Fruit fly (Drosophila melanogaster): Measurements from ENCODE around the gene Ubx.

The Ubx gene

DNA sequence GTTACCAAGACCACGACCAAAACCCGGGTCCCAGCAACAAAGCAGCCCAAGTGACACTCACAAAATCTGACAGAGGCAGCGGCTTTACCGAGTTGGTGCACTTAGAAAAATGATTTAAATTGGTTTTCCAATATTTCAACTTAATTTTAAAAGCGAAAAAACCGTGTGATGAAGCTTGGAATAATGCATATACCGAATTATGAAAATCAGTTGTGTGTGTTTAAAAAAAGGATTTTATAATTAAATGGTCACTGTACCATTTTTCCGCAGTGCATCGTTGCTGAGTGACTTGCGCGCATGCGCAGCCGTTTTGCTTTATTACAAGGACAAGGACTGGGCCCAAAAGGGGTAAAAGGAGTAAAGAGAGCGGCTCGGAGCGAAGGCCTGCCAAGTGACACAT lies 16.3 kb downstream of the Ubx start:
- no peak for TF ChIP-seq BEAF-32 (GFP tag; optimal IDR thresholded peaks at IDR 0.05)
- TF ChIP-seq zfh1 (GFP tag; IDR thresholded peaks at IDR 0.05): peak; percentile 80
- TF ChIP-seq chn (GFP tag; optimal IDR thresholded peaks at IDR 0.05): no peak
- peak; percentile 77 for TF ChIP-seq CG7271 (tag; optimal IDR thresholded peaks at IDR 0.05)
- TF ChIP-seq bbx (GFP tag; IDR thresholded peaks at IDR 0.05; ENCODE audit: partially characterized antibody): no peak
- TF ChIP-seq CG13424 (tag; optimal IDR thresholded peaks at IDR 0.05): no peak
- no peak for TF ChIP-seq CG14441 (GFP tag; IDR thresholded peaks at IDR 0.05)
- TF ChIP-seq Dfd (GFP tag; optimal IDR thresholded peaks at IDR 0.05): no peak
- no peak for TF ChIP-seq psq (GFP tag; optimal IDR thresholded peaks at IDR 0.05)
- peak; percentile 45; the same call in 1 of the 2 replicates for TF ChIP-seq sisA (GFP tag; IDR thresholded peaks at IDR 0.05)
- TF ChIP-seq B-H2 (GFP tag; optimal IDR thresholded peaks at IDR 0.05): no peak
- no peak for TF ChIP-seq trh (GFP tag; optimal IDR thresholded peaks at IDR 0.05)
- TF ChIP-seq CG11695 (GFP tag; IDR thresholded peaks at IDR 0.05): 0 out of 3 replicates have a peak, but pooled peaks have one; percentile 32
- TF ChIP-seq CG8765 (GFP tag; IDR thresholded peaks at IDR 0.05): peak; percentile 65; the same call in 1 of the 2 replicates
- TF ChIP-seq dpn (GFP tag; optimal IDR thresholded peaks at IDR 0.05): peak in 1 of 2 experiments; percentile 38
- no peak for TF ChIP-seq CG2889 (GFP tag; IDR thresholded peaks at IDR 0.05)
- no peak for TF ChIP-seq CG4707 (GFP tag; optimal IDR thresholded peaks at IDR 0.05)
- no peak for TF ChIP-seq CG2116 (GFP tag; optimal IDR thresholded peaks at IDR 0.05)
- TF ChIP-seq E2f2 (GFP tag; IDR thresholded peaks at IDR 0.05): peak; percentile 13; the same call in 1 of the 2 replicates
- TF ChIP-seq nerfin-1 (tag; optimal IDR thresholded peaks at IDR 0.05): peak; percentile 10
- peak; percentile 5 for TF ChIP-seq lilli (GFP tag; optimal IDR thresholded peaks at IDR 0.05)
- TF ChIP-seq CG14860 (GFP tag; IDR thresholded peaks at IDR 0.05; ENCODE audit: partially characterized antibody): no peak
- no peak for TF ChIP-seq CG10274 (GFP tag; optimal IDR thresholded peaks at IDR 0.05)
- TF ChIP-seq slbo (GFP tag; IDR thresholded peaks at IDR 0.05): 0 out of 2 replicates have a peak, but pooled peaks have one; percentile 8
- peak; percentile 29; the same call in 1 of the 2 replicates for TF ChIP-seq dan (GFP tag; IDR thresholded peaks at IDR 0.05)
- TF ChIP-seq CG18262 (tag; optimal IDR thresholded peaks at IDR 0.05): peak; percentile 60
- no peak for TF ChIP-seq CG8359 (GFP tag; optimal IDR thresholded peaks at IDR 0.05; ENCODE audit: borderline replicate concordance)
- peak; percentile 57 for TF ChIP-seq gem (tag; optimal IDR thresholded peaks at IDR 0.05)
- no peak for TF ChIP-seq sqz (GFP tag; optimal IDR thresholded peaks at IDR 0.05)
- no peak for TF ChIP-seq bowl (GFP tag; IDR thresholded peaks at IDR 0.05)
- peak; percentile 15 for TF ChIP-seq CG30403 (GFP tag; optimal IDR thresholded peaks at IDR 0.05)
- TF ChIP-seq Hr3 (GFP tag; optimal IDR thresholded peaks at IDR 0.05): peak; percentile 7
- TF ChIP-seq D (optimal IDR thresholded peaks at IDR 0.05): no peak
- peak; percentile 41 for TF ChIP-seq D (GFP tag; optimal IDR thresholded peaks at IDR 0.05)
- no peak for TF ChIP-seq CG14014 (GFP tag; IDR thresholded peaks at IDR 0.05)
- TF ChIP-seq CG15073 (GFP tag; optimal IDR thresholded peaks at IDR 0.05): no peak
- TF ChIP-seq Ada2b (GFP tag; IDR thresholded peaks at IDR 0.05): peak; percentile 38; the same call in 1 of the 2 replicates
- peak; percentile 26 for TF ChIP-seq CG1233 (GFP tag; optimal IDR thresholded peaks at IDR 0.05)
- TF ChIP-seq CG17802 (tag; optimal IDR thresholded peaks at IDR 0.05): no peak
- TF ChIP-seq CG17612 (GFP tag; IDR thresholded peaks at IDR 0.05): no peak
- no peak for TF ChIP-seq BtbVII (GFP tag; optimal IDR thresholded peaks at IDR 0.05)
- TF ChIP-seq stwl (tag; optimal IDR thresholded peaks at IDR 0.05): no peak
- TF ChIP-seq ase (GFP tag; IDR thresholded peaks at IDR 0.05): no peak
- no peak for TF ChIP-seq CG2120 (GFP tag; optimal IDR thresholded peaks at IDR 0.05)
- no peak for TF ChIP-seq Ets97D (GFP tag; optimal IDR thresholded peaks at IDR 0.05)
- TF ChIP-seq CG15601 (tag; optimal IDR thresholded peaks at IDR 0.05): no peak
- no peak for TF ChIP-seq fd64A (GFP tag; optimal IDR thresholded peaks at IDR 0.05)
- TF ChIP-seq Xbp1 (GFP tag; optimal IDR thresholded peaks at IDR 0.05): peak; percentile 17
- peak in 1 of 2 experiments; percentile 61 for TF ChIP-seq eve (GFP tag; optimal IDR thresholded peaks at IDR 0.05)
- TF ChIP-seq zf30C (GFP tag; optimal IDR thresholded peaks at IDR 0.05): peak; percentile 31
- peak; percentile 88 for TF ChIP-seq zen (tag; optimal IDR thresholded peaks at IDR 0.05)

Data from whole organism, embryonic.